Worm (Caenorhabditis elegans) whole organism, late embryonic: ENCODE measurements around the gene nhr-190.

Source experiments
- C08G9.2 ChIP-seq: sonication (generic microtip); optimal IDR thresholded peaks from 2 replicates; lab custom pipeline; 2016; ENCODE audit warnings: mild to moderate bottlenecking, missing genetic modification characterization, moderate library complexity, missing compliant biosample characterization
- C38D4.7 ChIP-seq: fragments of 200-800 bp; sonication (Bioruptor generic); optimal IDR thresholded peaks from 2 replicates; lab custom pipeline; 2018; ENCODE audit warnings: mild to moderate bottlenecking, missing genetic modification characterization, moderate library complexity, missing compliant biosample characterization
- F13H6.1 ChIP-seq: sonication (generic microtip); optimal IDR thresholded peaks from 2 replicates; lab custom pipeline; 2016; ENCODE audit warnings: missing genetic modification characterization, missing compliant biosample characterization
- K02D7.2 ChIP-seq: sonication (generic microtip); optimal IDR thresholded peaks from 2 replicates; lab custom pipeline; 2017; ENCODE audit warnings: mild to moderate bottlenecking, missing genetic modification characterization, missing compliant biosample characterization
- Y22D7AL.16 ChIP-seq: sonication (generic microtip); optimal IDR thresholded peaks from 2 replicates; lab custom pipeline; 2016; ENCODE audit warnings: missing genetic modification characterization, missing compliant biosample characterization
- ahr-1 ChIP-seq: sonication (generic microtip); optimal IDR thresholded peaks from 2 replicates; lab custom pipeline; 2016; ENCODE audit warnings: missing genetic modification characterization, missing compliant biosample characterization
- ceh-14 ChIP-seq: sonication (generic microtip); optimal IDR thresholded peaks from 2 replicates; lab custom pipeline; 2016; ENCODE audit warnings: missing genotype, missing genetic modification characterization, missing compliant biosample characterization
- ceh-18 ChIP-seq: sonication (generic microtip); optimal IDR thresholded peaks from 2 replicates; lab custom pipeline; 2016; ENCODE audit warnings: missing genetic modification characterization, missing compliant biosample characterization
- ceh-2 ChIP-seq: sonication (generic microtip); optimal IDR thresholded peaks from 2 replicates; lab custom pipeline; 2016; ENCODE audit warnings: missing genotype, missing genetic modification characterization, missing compliant biosample characterization
- ceh-24 ChIP-seq: sonication (generic microtip); optimal IDR thresholded peaks from 2 replicates; lab custom pipeline; 2016; ENCODE audit warnings: mild to moderate bottlenecking, missing genetic modification characterization, missing compliant biosample characterization
- ceh-45 ChIP-seq: fragments of 200-800 bp; sonication (Bioruptor generic); IDR thresholded peaks from 2 replicates; pipeline ENCODE4 v1.3.6; 2022; ENCODE audit warnings: missing genetic modification reagents, missing genetic modification characterization, missing compliant biosample characterization
- ceh-9 ChIP-seq: sonication (generic microtip); optimal IDR thresholded peaks from 2 replicates; lab custom pipeline; 2016; ENCODE audit warnings: mild to moderate bottlenecking, missing genetic modification characterization, inconsistent platforms, missing compliant biosample characterization
- che-1 ChIP-seq: sonication (generic microtip); optimal IDR thresholded peaks from 2 replicates; lab custom pipeline; 2016; ENCODE audit warnings: mild to moderate bottlenecking, missing genetic modification characterization, missing compliant biosample characterization
- elt-2 ChIP-seq: sonication (generic microtip); optimal IDR thresholded peaks from 2 replicates; lab custom pipeline; 2016; ENCODE audit warnings: missing genetic modification reagents, missing genetic modification characterization, missing compliant biosample characterization
- ets-4 ChIP-seq: sonication (generic microtip); optimal IDR thresholded peaks from 2 replicates; lab custom pipeline; 2016; ENCODE audit warnings: missing genetic modification characterization, missing compliant biosample characterization
- fkh-10 ChIP-seq: fragments of 150-350 bp; optimal IDR thresholded peaks from 2 replicates; lab custom pipeline; 2014; ENCODE audit warnings: missing biosample characterization, missing genetic modification reagents, missing genetic modification characterization
- gmeb-2 ChIP-seq: sonication (generic microtip); optimal IDR thresholded peaks from 2 replicates; lab custom pipeline; 2016; ENCODE audit warnings: missing genetic modification characterization, inconsistent platforms, missing compliant biosample characterization
- hlh-13 ChIP-seq: fragments of 200-800 bp; sonication (Bioruptor generic); optimal IDR thresholded peaks from 2 replicates; lab custom pipeline; 2018; ENCODE audit warnings: mild to moderate bottlenecking, missing genetic modification characterization, missing compliant biosample characterization
- hlh-15 ChIP-seq: sonication (generic microtip); optimal IDR thresholded peaks from 2 replicates; lab custom pipeline; 2016; ENCODE audit warnings: missing genetic modification characterization, missing compliant biosample characterization
- hlh-30 ChIP-seq: sonication (generic microtip); optimal IDR thresholded peaks from 2 replicates; lab custom pipeline; 2017; ENCODE audit warnings: antibody characterized with exemption, missing genetic modification characterization, missing compliant biosample characterization; ENCODE audit not compliant: insufficient read depth
- hlh-6 ChIP-seq: sonication (generic microtip); optimal IDR thresholded peaks from 2 replicates; lab custom pipeline; 2016; ENCODE audit warnings: missing genotype, missing genetic modification characterization, missing compliant biosample characterization
- mec-3 ChIP-seq: sonication (generic microtip); optimal IDR thresholded peaks from 2 replicates; lab custom pipeline; 2016; ENCODE audit warnings: borderline replicate concordance, missing genetic modification characterization, missing compliant biosample characterization
- nfya-1 ChIP-seq: sonication (generic microtip); optimal IDR thresholded peaks from 2 replicates; lab custom pipeline; 2017; ENCODE audit warnings: missing genetic modification characterization, mild to moderate bottlenecking, missing compliant biosample characterization, antibody characterized with exemption, moderate library complexity
- nhr-11 ChIP-seq: fragments of 150-350 bp; optimal IDR thresholded peaks from 2 replicates; lab custom pipeline; 2014; ENCODE audit warnings: missing biosample characterization, missing genetic modification characterization
- npax-4 ChIP-seq: sonication (generic microtip); optimal IDR thresholded peaks from 2 replicates; lab custom pipeline; 2016; ENCODE audit warnings: missing genetic modification characterization, missing compliant biosample characterization
- pha-2 ChIP-seq: sonication (generic microtip); optimal IDR thresholded peaks from 2 replicates; lab custom pipeline; 2017; ENCODE audit warnings: mild to moderate bottlenecking, missing genetic modification characterization, missing compliant biosample characterization
- ref-2 ChIP-seq: sonication (generic microtip); optimal IDR thresholded peaks from 2 replicates; lab custom pipeline; 2016; ENCODE audit warnings: missing genetic modification characterization, missing compliant biosample characterization
- sdc-2 ChIP-seq: sonication (generic microtip); optimal IDR thresholded peaks from 2 replicates; lab custom pipeline; 2016; ENCODE audit warnings: missing genotype, missing genetic modification characterization, missing compliant biosample characterization
- sox-2 ChIP-seq: fragments of 200-800 bp; sonication (Bioruptor generic); IDR thresholded peaks from 2 replicates; pipeline ENCODE4 v1.3.6; 2022; ENCODE audit warnings: missing genetic modification reagents, missing genetic modification characterization, missing compliant biosample characterization
- syd-9 ChIP-seq: sonication (generic microtip); optimal IDR thresholded peaks from 2 replicates; lab custom pipeline; 2016; ENCODE audit warnings: mild to moderate bottlenecking, missing genetic modification characterization, moderate library complexity, missing compliant biosample characterization
- tbx-2 ChIP-seq: sonication (generic microtip); optimal IDR thresholded peaks from 2 replicates; lab custom pipeline; 2016; ENCODE audit warnings: missing genetic modification characterization, missing compliant biosample characterization
- tbx-7 ChIP-seq: sonication (generic microtip); optimal IDR thresholded peaks from 2 replicates; lab custom pipeline; 2016; ENCODE audit warnings: missing genotype, missing genetic modification characterization, missing compliant biosample characterization
- ttx-3 ChIP-seq: sonication (generic microtip); optimal IDR thresholded peaks from 2 replicates; lab custom pipeline; 2016; ENCODE audit warnings: missing genetic modification reagents, missing genetic modification characterization, missing compliant biosample characterization
- unc-55 ChIP-seq: sonication (generic microtip); optimal IDR thresholded peaks from 2 replicates; lab custom pipeline; 2017; ENCODE audit warnings: missing biosample characterization, missing genetic modification reagents, missing genetic modification characterization
- unc-86 ChIP-seq: sonication (generic microtip); optimal IDR thresholded peaks from 2 replicates; lab custom pipeline; 2016; ENCODE audit warnings: missing genetic modification characterization, missing compliant biosample characterization

nhr-190 gene

ce11 chrV:620987-621386 is 21.7 kb downstream of the nhr-190 start:
- TF ChIP-seq hlh-13 (GFP tag; lab: Kevin White, UChicago): no peak
- TF ChIP-seq pha-2 (tag; lab: Kevin White, UChicago): no peak
- TF ChIP-seq unc-86 (tag; lab: Kevin White, UChicago): no peak

- peak; percentile 14 for TF ChIP-seq ceh-18 (tag; lab: Kevin White, UChicago)
- TF ChIP-seq unc-55: peak; percentile 83
- TF ChIP-seq elt-2 (tag; lab: Kevin White, UChicago): no peak
Observed at ce11 chrV:619054-619453, 23.7 kb downstream of the nhr-190 start, which contains the start of gene F48G7.4. Gene F48G7.4, plus strand, starts transcription at chrV:619453.

- TF ChIP-seq tbx-7 (tag; lab: Kevin White, UChicago): no peak
- TF ChIP-seq hlh-15 (tag; lab: Kevin White, UChicago): no peak
- no peak for TF ChIP-seq K02D7.2 (tag; lab: Kevin White, UChicago)
- TF ChIP-seq ceh-2 (tag; lab: Kevin White, UChicago): no peak
- no peak for TF ChIP-seq C08G9.2 (tag; lab: Kevin White, UChicago)
- no peak for TF ChIP-seq ceh-24 (tag; lab: Kevin White, UChicago)
- no peak for TF ChIP-seq gmeb-2 (tag; lab: Kevin White, UChicago)
- TF ChIP-seq hlh-30 (tag; lab: Kevin White, UChicago): no peak
Observed at ce11 chrV:617917-618316, 24.8 kb downstream of the nhr-190 start.

ce11 chrV:615275-615674 is 27.4 kb downstream of the nhr-190 start, which contains the start of gene F48G7.13:
Gene F48G7.13, plus strand, starts transcription at chrV:615575.
- TF ChIP-seq unc-86 (tag; lab: Kevin White, UChicago): no peak
- no peak for TF ChIP-seq K02D7.2 (tag; lab: Kevin White, UChicago)
- no peak for TF ChIP-seq ets-4 (tag; lab: Kevin White, UChicago)
- TF ChIP-seq sdc-2 (tag; lab: Kevin White, UChicago): no peak
- TF ChIP-seq hlh-13 (GFP tag; lab: Kevin White, UChicago): no peak
- no peak for TF ChIP-seq ceh-45 (GFP tag; lab: Robert Waterston, UW)
- TF ChIP-seq ahr-1 (tag; lab: Kevin White, UChicago): no peak
- no peak for TF ChIP-seq fkh-10 (GFP tag; lab: Kevin White, UChicago)
- no peak for TF ChIP-seq C38D4.7
- TF ChIP-seq tbx-2: no peak
- TF ChIP-seq nfya-1 (tag; lab: Kevin White, UChicago): no peak
- no peak for TF ChIP-seq ceh-9 (tag; lab: Kevin White, UChicago)
- no peak for TF ChIP-seq ref-2 (tag; lab: Kevin White, UChicago)
- no peak for TF ChIP-seq ttx-3 (tag; lab: Kevin White, UChicago)
- TF ChIP-seq hlh-6 (tag; lab: Kevin White, UChicago): no peak
- no peak for TF ChIP-seq ceh-24 (tag; lab: Kevin White, UChicago)

ce11 chrV:610217-610616 is 32.5 kb downstream of the nhr-190 start, which contains the start of gene nhr-90:
Gene nhr-90, plus strand, starts transcription at chrV:610512.
- TF ChIP-seq C38D4.7 (no peak), syd-9 (tag; lab: Kevin White, UChicago) (no peak), npax-4 (tag; lab: Kevin White, UChicago) (no peak), sox-2 (GFP tag; lab: Robert Waterston, UW) (no peak), tbx-2 (no peak), che-1 (no peak), unc-55 (no peak), Y22D7AL.16 (no peak), mec-3 (tag; lab: Kevin White, UChicago) (no peak), ceh-45 (GFP tag; lab: Robert Waterston, UW) (no peak), nhr-11 (no peak), tbx-7 (tag; lab: Kevin White, UChicago) (no peak), hlh-13 (GFP tag; lab: Kevin White, UChicago) (no peak), pha-2 (tag; lab: Kevin White, UChicago) (no peak), C08G9.2 (tag; lab: Kevin White, UChicago) (no peak), F13H6.1 (tag; lab: Kevin White, UChicago) (no peak), ahr-1 (tag; lab: Kevin White, UChicago) (no peak), ceh-14 (tag; lab: Kevin White, UChicago) (no peak)
